Fruit fly (Drosophila melanogaster) whole organism, adult: ENCODE results near the gene CG9698.

Experiments
- CG11617 ChIP-seq: fragments of 200-800 bp; sonication (Bioruptor generic); optimal IDR thresholded peaks from 2 replicates; lab custom pipeline; 2017; ENCODE audit warnings: mild to moderate bottlenecking, missing biosample characterization, missing genetic modification reagents, missing genetic modification characterization
- CG12768 ChIP-seq: fragments of 200-800 bp; sonication (Bioruptor generic); optimal IDR thresholded peaks from 2 replicates; lab custom pipeline; 2017; ENCODE audit warnings: missing biosample characterization, missing genetic modification characterization, mild to moderate bottlenecking, moderate library complexity, missing genetic modification reagents
- CG14711 ChIP-seq: fragments of 200-800 bp; sonication (Bioruptor generic); optimal IDR thresholded peaks from 2 replicates; lab custom pipeline; 2018; ENCODE audit warnings: missing biosample characterization, mild to moderate bottlenecking, missing genetic modification characterization, moderate library complexity
- CG1620 ChIP-seq: fragments of 200-800 bp; sonication (Bioruptor generic); optimal IDR thresholded peaks from 2 replicates; lab custom pipeline; 2016; ENCODE audit warnings: missing biosample characterization, missing genetic modification characterization
- CG33017 ChIP-seq: fragments of 200-800 bp; sonication (Bioruptor generic); optimal IDR thresholded peaks from 2 replicates; lab custom pipeline; 2018; ENCODE audit warnings: missing biosample characterization, mild to moderate bottlenecking, missing genetic modification characterization, moderate library complexity
- CG5204 ChIP-seq: fragments of 200-800 bp; sonication (Bioruptor generic); optimal IDR thresholded peaks from 2 replicates; lab custom pipeline; 2016; ENCODE audit warnings: missing biosample characterization, missing genetic modification characterization
- CG7045 ChIP-seq: fragments of 200-800 bp; sonication (Bioruptor generic); optimal IDR thresholded peaks from 2 replicates; lab custom pipeline; 2017; ENCODE audit warnings: missing biosample characterization, mild to moderate bottlenecking, missing genetic modification characterization
- CG7101 ChIP-seq: fragments of 200-800 bp; sonication (Bioruptor generic); optimal IDR thresholded peaks from 2 replicates; lab custom pipeline; 2018; ENCODE audit warnings: missing biosample characterization, mild to moderate bottlenecking, missing genetic modification characterization, moderate library complexity
- Clk ChIP-seq: fragments of 200-800 bp; sonication (Bioruptor generic); optimal IDR thresholded peaks from 2 replicates; lab custom pipeline; 2017; ENCODE audit warnings: missing biosample characterization, missing genetic modification characterization
- Crg-1 ChIP-seq: fragments of 200-800 bp; sonication (Bioruptor generic); optimal IDR thresholded peaks from 2 replicates; lab custom pipeline; 2016; ENCODE audit warnings: missing biosample characterization, missing genetic modification characterization
- Hr96 ChIP-seq: fragments of 200-800 bp; sonication (Bioruptor generic); optimal IDR thresholded peaks from 2 replicates; lab custom pipeline; 2016; ENCODE audit warnings: missing biosample characterization, missing genetic modification characterization
- Mnt ChIP-seq: fragments of 200-800 bp; sonication (Bioruptor generic); optimal IDR thresholded peaks from 2 replicates; lab custom pipeline; 2016; ENCODE audit warnings: missing biosample characterization, mild to moderate bottlenecking, missing genetic modification characterization
- bab1 ChIP-seq: fragments of 200-800 bp; sonication (Bioruptor generic); optimal IDR thresholded peaks from 3 replicates; lab custom pipeline; 2019; ENCODE audit warnings: missing biosample characterization, mild to moderate bottlenecking, missing genetic modification characterization, moderate library complexity
- cic ChIP-seq: fragments of 200-800 bp; sonication (Bioruptor generic); optimal IDR thresholded peaks from 2 replicates; lab custom pipeline; 2017; ENCODE audit warnings: missing biosample characterization, mild to moderate bottlenecking, missing genetic modification characterization, moderate library complexity
- cnc ChIP-seq, 2 experiments: fragments of >200 bp; optimal IDR thresholded peaks; 2 replicates each; lab custom pipeline; 2017
- kay ChIP-seq: fragments of 200-800 bp; sonication (Bioruptor generic); peaks from one replicate; lab custom pipeline; 2016; ENCODE audit warnings: missing biosample characterization, missing genetic modification characterization, borderline replicate concordance
- ovo ChIP-seq: fragments of 200-800 bp; sonication (Bioruptor generic); optimal IDR thresholded peaks from 2 replicates; lab custom pipeline; 2016; ENCODE audit warnings: missing biosample characterization, missing genetic modification characterization
- pad ChIP-seq: fragments of 200-800 bp; sonication (Bioruptor generic); optimal IDR thresholded peaks from 3 replicates; lab custom pipeline; 2017; ENCODE audit warnings: missing biosample characterization, missing genetic modification characterization, mild to moderate bottlenecking, moderate library complexity, missing genetic modification reagents
- tj ChIP-seq: fragments of 200-800 bp; sonication (Bioruptor generic); optimal IDR thresholded peaks from 3 replicates; lab custom pipeline; 2017; ENCODE audit warnings: missing biosample characterization, mild to moderate bottlenecking, missing genetic modification characterization, moderate library complexity
- toe ChIP-seq: fragments of 200-800 bp; sonication (Bioruptor generic); optimal IDR thresholded peaks from 2 replicates; lab custom pipeline; 2016; ENCODE audit warnings: missing biosample characterization, missing genetic modification characterization

The CG9698 gene

DNA sequence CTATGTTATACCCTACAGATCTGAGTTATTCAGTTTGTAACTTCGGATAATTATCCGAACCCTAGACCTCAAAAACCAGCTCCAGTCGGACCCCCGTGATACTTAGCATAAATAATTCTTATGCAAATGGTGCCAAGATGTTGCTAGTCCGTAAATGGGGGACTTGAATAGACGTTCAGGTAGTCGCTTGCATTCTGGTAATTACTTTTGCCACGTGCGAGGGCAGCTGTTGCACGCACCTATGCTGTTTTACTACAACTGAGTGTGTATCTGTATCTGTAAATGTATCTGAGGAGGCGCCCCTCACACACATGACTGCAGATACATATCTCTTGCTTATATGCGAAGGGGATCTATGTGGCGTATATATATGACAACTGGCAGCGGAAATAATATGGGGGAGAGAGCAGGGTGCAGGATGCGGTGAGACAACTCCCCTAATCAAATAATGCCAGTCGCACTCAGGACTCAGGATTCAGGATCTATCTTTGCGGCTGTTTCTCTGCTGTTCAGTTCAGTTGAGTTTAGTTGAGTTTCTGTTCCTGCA lies 39.8 kb upstream of the CG9698 start:
- TF ChIP-seq CG14711 (tag; lab: Kevin White, UChicago) = no peak

- TF ChIP-seq CG33017 (tag; lab: Kevin White, UChicago) (no peak), toe (GFP tag; lab: Kevin White, UChicago) (no peak), pad (GFP tag; lab: Kevin White, UChicago) (no peak), CG14711 (tag; lab: Kevin White, UChicago) (no peak), ovo (no peak), Hr96 (GFP tag; lab: Kevin White, UChicago) (no peak), Crg-1 (no peak), CG7101 (tag; lab: Kevin White, UChicago) (no peak), bab1 (GFP tag; lab: Kevin White, UChicago) (no peak), tj (GFP tag; lab: Kevin White, UChicago) (no peak), cnc (optimal IDR thresholded peaks at IDR 0.05; lab: Kevin White, UChicago) (no peak), CG5204 (no peak), Mnt (GFP tag; lab: Kevin White, UChicago) (no peak), CG7045 (GFP tag; lab: Kevin White, UChicago) (no peak), kay (GFP tag; lab: Kevin White, UChicago) (no peak), CG11617 (GFP tag; lab: Kevin White, UChicago) (no peak), CG1620 (GFP tag; lab: Kevin White, UChicago) (no peak), cic (GFP tag; lab: Kevin White, UChicago) (no peak)
Measured at dm6 chr3R:30475910-30476309, 38.7 kb upstream of the CG9698 start.

dm6 chr3R:30476367-30476766 lies 38.2 kb upstream of the CG9698 start, which contains the start of gene spdo:
spdo (plus strand) TSS chr3R:30476684.
- TF ChIP-seq Hr96 (GFP tag; lab: Kevin White, UChicago) = no peak
- no peak for TF ChIP-seq CG1620 (GFP tag; lab: Kevin White, UChicago)
- no peak for TF ChIP-seq Crg-1

- TF ChIP-seq tj (GFP tag; lab: Kevin White, UChicago) = no peak
Measured at dm6 chr3R:30487828-30488227, 26.7 kb upstream of the CG9698 start, which contains the start of gene Jon99Fii. Jon99Fii (minus strand) TSS chr3R:30487928.

dm6 chr3R:30488663-30489062 lies 25.9 kb upstream of the CG9698 start, which contains the start of gene Jon99Fi:
Jon99Fi (plus strand) TSS chr3R:30488963.
- TF ChIP-seq CG11617 (GFP tag; lab: Kevin White, UChicago) = no peak
- TF ChIP-seq CG5204 = no peak
- no peak for TF ChIP-seq kay (GFP tag; lab: Kevin White, UChicago)

DNA sequence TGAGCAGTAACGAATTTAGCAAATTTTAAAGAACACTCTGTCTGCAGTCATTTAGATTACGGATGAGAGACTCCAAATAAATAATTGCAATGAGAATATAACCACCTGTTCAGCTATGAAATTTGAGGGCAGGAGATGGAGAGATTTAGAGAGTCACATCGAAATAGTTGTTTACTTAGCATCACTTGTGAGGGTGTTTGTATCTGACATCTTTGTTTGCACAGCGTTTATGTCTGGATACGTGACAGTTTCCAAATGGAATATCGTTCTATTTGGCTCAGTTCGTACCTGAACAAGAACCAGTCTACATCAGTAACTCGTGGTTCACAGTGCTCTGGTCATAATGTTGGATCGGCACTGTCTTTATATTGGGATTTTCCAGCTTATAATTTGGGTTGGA lies 24.8 kb upstream of the CG9698 start, which contains the start of gene PH4alphaSG2:
Gene PH4alphaSG2 (plus strand): TSS at position 278 of the 400 bp plus-strand sequence.
- TF ChIP-seq Mnt (GFP tag; lab: Kevin White, UChicago) = no peak
- TF ChIP-seq ovo = no peak
- no peak for TF ChIP-seq cic (GFP tag; lab: Kevin White, UChicago)
- TF ChIP-seq pad (GFP tag; lab: Kevin White, UChicago) = no peak
- no peak for TF ChIP-seq CG7101 (tag; lab: Kevin White, UChicago)
- no peak for TF ChIP-seq bab1 (GFP tag; lab: Kevin White, UChicago)
- TF ChIP-seq CG14711 (tag; lab: Kevin White, UChicago) = no peak
- no peak for TF ChIP-seq cnc (optimal IDR thresholded peaks at IDR 0.05; lab: Kevin White, UChicago)
- no peak for TF ChIP-seq tj (GFP tag; lab: Kevin White, UChicago)
- no peak for TF ChIP-seq CG12768 (GFP tag; lab: Kevin White, UChicago)
- no peak for TF ChIP-seq CG33017 (tag; lab: Kevin White, UChicago)
- TF ChIP-seq CG7045 (GFP tag; lab: Kevin White, UChicago) = no peak

dm6 chr3R:30496103-30496858 lies 18.3 kb upstream of the CG9698 start, which contains the start of gene PH4alphaMP:
PH4alphaMP (minus strand) TSS chr3R:30496153.
- TF ChIP-seq Clk (GFP tag; lab: Kevin White, UChicago) (no peak), Hr96 (GFP tag; lab: Kevin White, UChicago) (no peak), kay (GFP tag; lab: Kevin White, UChicago) (no peak), Crg-1 (no peak), cic (GFP tag; lab: Kevin White, UChicago) (no peak)
